Fruit fly (Drosophila melanogaster) whole organism, embryonic: ENCODE measurements around the gene rdog.

Experiments used
- Antp ChIP-seq: fragments of 200-800 bp; sonication (Bioruptor generic); optimal IDR thresholded peaks from 3 replicates; lab custom pipeline; 2016; ENCODE audit warnings: missing biosample characterization, missing genetic modification characterization
- Awh ChIP-seq: fragments of 200-800 bp; sonication (Bioruptor generic); IDR thresholded peaks from 2 replicates; pipeline ENCODE4, ENCODE4 v1.3.6; 2022; ENCODE audit warnings: missing biosample characterization, missing genetic modification characterization
- CG10267 ChIP-seq: fragments of 200-800 bp; sonication (Bioruptor generic); optimal IDR thresholded peaks from 2 replicates; lab custom pipeline; 2018; ENCODE audit warnings: missing biosample characterization, mild to moderate bottlenecking, missing genetic modification characterization, moderate library complexity
- CG10366 ChIP-seq: fragments of 200-800 bp; sonication (Bioruptor generic); IDR thresholded peaks from 2 replicates; pipeline ENCODE4 v1.3.6; 2022; ENCODE audit warnings: missing biosample characterization, missing genetic modification characterization
- CG11456 ChIP-seq: fragments of 200-800 bp; sonication (Bioruptor generic); IDR thresholded peaks from 3 replicates; pipeline ENCODE4 v1.3.6; 2022; ENCODE audit warnings: missing biosample characterization, missing genetic modification characterization
- CG12104 ChIP-seq: fragments of 200-800 bp; sonication (Bioruptor generic); optimal IDR thresholded peaks from 3 replicates; lab custom pipeline; 2016; ENCODE audit warnings: missing biosample characterization, missing genetic modification characterization
- CG12236 ChIP-seq: fragments of 200-800 bp; sonication (Bioruptor generic); optimal IDR thresholded peaks from 2 replicates; lab custom pipeline; 2016; ENCODE audit warnings: missing biosample characterization, missing genetic modification characterization
- CG1233 ChIP-seq: fragments of 200-800 bp; sonication (Bioruptor generic); optimal IDR thresholded peaks from 4 replicates; lab custom pipeline; 2018; ENCODE audit warnings: missing biosample characterization, mild to moderate bottlenecking, missing genetic modification characterization
- CG14014 ChIP-seq: fragments of 200-800 bp; sonication (Bioruptor generic); IDR thresholded peaks from 2 replicates; pipeline ENCODE4 v1.3.6; 2022; ENCODE audit warnings: missing biosample characterization, missing genetic modification characterization
- CG15479 ChIP-seq: fragments of 200-800 bp; sonication (Bioruptor generic); optimal IDR thresholded peaks from 3 replicates; lab custom pipeline; 2019; ENCODE audit warnings: missing biosample characterization, mild to moderate bottlenecking, missing genetic modification characterization, moderate library complexity
- CG15601 ChIP-seq: fragments of 200-800 bp; sonication (Bioruptor generic); optimal IDR thresholded peaks from 3 replicates; lab custom pipeline; 2019; ENCODE audit warnings: missing biosample characterization, mild to moderate bottlenecking, missing genetic modification characterization, moderate library complexity
- CG5245 ChIP-seq: fragments of 200-800 bp; sonication (Bioruptor generic); optimal IDR thresholded peaks from 3 replicates; lab custom pipeline; 2016; ENCODE audit warnings: missing biosample characterization, missing genetic modification characterization
- CG6654 ChIP-seq: fragments of 200-800 bp; sonication (Bioruptor generic); optimal IDR thresholded peaks from 2 replicates; lab custom pipeline; 2017; ENCODE audit warnings: missing biosample characterization, mild to moderate bottlenecking, missing genetic modification characterization
- CG6813 ChIP-seq: fragments of 200-800 bp; sonication (Bioruptor generic); optimal IDR thresholded peaks from 2 replicates; lab custom pipeline; 2017; ENCODE audit warnings: missing biosample characterization, missing genetic modification characterization, mild to moderate bottlenecking, moderate library complexity, missing genetic modification reagents
- CG9609 ChIP-seq: fragments of 200-800 bp; sonication (Bioruptor generic); optimal IDR thresholded peaks from 3 replicates; lab custom pipeline; 2016; ENCODE audit warnings: missing biosample characterization, missing genetic modification characterization
- Dref ChIP-seq: fragments of 200-800 bp; sonication (Bioruptor generic); IDR thresholded peaks from 2 replicates; pipeline ENCODE4 v1.3.6; 2022; ENCODE audit warnings: missing biosample characterization, missing genetic modification characterization
- Ets97D ChIP-seq: fragments of 200-800 bp; sonication (Bioruptor generic); optimal IDR thresholded peaks from 3 replicates; lab custom pipeline; 2016; ENCODE audit warnings: missing biosample characterization, missing genetic modification characterization
- Gsc ChIP-seq: fragments of 200-800 bp; sonication (Bioruptor generic); IDR thresholded peaks from 2 replicates; pipeline ENCODE4 v1.3.6; 2022; ENCODE audit warnings: missing biosample characterization, missing genetic modification characterization
- Hand ChIP-seq: fragments of 200-800 bp; sonication (Bioruptor generic); optimal IDR thresholded peaks from 2 replicates; lab custom pipeline; 2017; ENCODE audit warnings: mild to moderate bottlenecking, missing biosample characterization, missing genetic modification reagents, missing genetic modification characterization
- Hr78 ChIP-seq, 2 experiments: fragments of 200-800 bp in 1 of 2; fragments of >200 bp in 1 of 2; sonication (Bioruptor generic) in 1 of 2; optimal IDR thresholded peaks; 2 replicates each; lab custom pipeline; 2017 to 2019; ENCODE audit warnings: missing biosample characterization in 2 of 2, missing genetic modification characterization in 2 of 2, mild to moderate bottlenecking in 1 of 2, moderate library complexity in 1 of 2
- Lhr ChIP-seq: fragments of 200-800 bp; sonication (Bioruptor generic); optimal IDR thresholded peaks from 3 replicates; lab custom pipeline; 2017; ENCODE audit warnings: mild to moderate bottlenecking, missing biosample characterization, missing genetic modification reagents, missing genetic modification characterization
- MBD-R2 ChIP-seq: fragments of 200-800 bp; sonication (Bioruptor generic); IDR thresholded peaks from 2 replicates; pipeline ENCODE4 v1.3.6; 2022; ENCODE audit warnings: missing biosample characterization, missing genetic modification characterization
- MTF-1 ChIP-seq: fragments of 200-800 bp; sonication (Bioruptor generic); optimal IDR thresholded peaks from 2 replicates; lab custom pipeline; 2018; ENCODE audit warnings: missing biosample characterization, mild to moderate bottlenecking, missing genetic modification characterization, borderline replicate concordance
- Mad ChIP-seq: fragments of 200-800 bp; sonication (Bioruptor generic); optimal IDR thresholded peaks from 2 replicates; lab custom pipeline; 2016; ENCODE audit warnings: missing biosample characterization, missing genetic modification characterization
- Max ChIP-seq: fragments of 200-800 bp; sonication (Bioruptor generic); optimal IDR thresholded peaks from 2 replicates; lab custom pipeline; 2016; ENCODE audit warnings: missing biosample characterization, mild to moderate bottlenecking, missing genetic modification characterization
- Med ChIP-seq: fragments of 200-800 bp; sonication (Bioruptor generic); peaks from one replicate; lab custom pipeline; 2016; ENCODE audit warnings: missing biosample characterization, missing genetic modification characterization, mild to moderate bottlenecking, inconsistent platforms, moderate library complexity
- Nf-YC ChIP-seq: fragments of 200-800 bp; optimal IDR thresholded peaks from 3 replicates; lab custom pipeline; 2019; ENCODE audit warnings: missing biosample characterization, mild to moderate bottlenecking, missing genetic modification characterization, moderate library complexity
- Pdp1 ChIP-seq, 2 experiments: fragments of 200-800 bp; sonication (Bioruptor generic); optimal IDR thresholded peaks; 3 replicates each; lab custom pipeline; 2016; ENCODE audit warnings: missing biosample characterization in 2 of 2, missing genetic modification characterization in 2 of 2, mild to moderate bottlenecking in 1 of 2, moderate library complexity in 1 of 2
- Rfx ChIP-seq: fragments of 200-800 bp; sonication (Bioruptor generic); IDR thresholded peaks from 2 replicates; pipeline ENCODE4 v1.3.6; 2022; ENCODE audit warnings: missing biosample characterization, missing genetic modification characterization
- Six4 ChIP-seq: fragments of 200-800 bp; sonication (Bioruptor generic); optimal IDR thresholded peaks from 2 replicates; lab custom pipeline; 2016; ENCODE audit warnings: missing biosample characterization, missing genetic modification characterization
- Sry-β ChIP-seq: fragments of 200-800 bp; sonication (Bioruptor generic); optimal IDR thresholded peaks from 2 replicates; lab custom pipeline; 2018; ENCODE audit warnings: missing biosample characterization, mild to moderate bottlenecking, missing genetic modification characterization, moderate library complexity
- Ssrp ChIP-seq: fragments of 200-800 bp; sonication (Bioruptor generic); optimal IDR thresholded peaks from 2 replicates; lab custom pipeline; 2018; ENCODE audit warnings: missing biosample characterization, mild to moderate bottlenecking, missing genetic modification characterization, moderate library complexity
- Xrp1 ChIP-seq: fragments of 200-800 bp; sonication (Bioruptor generic); IDR thresholded peaks from 2 replicates; pipeline ENCODE4 v1.3.6; 2022; ENCODE audit warnings: missing biosample characterization, missing genetic modification characterization
- ab ChIP-seq: fragments of 200-800 bp; sonication (Bioruptor generic); optimal IDR thresholded peaks from 2 replicates; lab custom pipeline; 2016; ENCODE audit warnings: missing biosample characterization, missing genetic modification characterization
- al ChIP-seq: fragments of 200-800 bp; sonication (Bioruptor generic); IDR thresholded peaks from 2 replicates; pipeline ENCODE4 v1.3.6; 2022; ENCODE audit warnings: missing biosample characterization, missing genetic modification characterization
- chif ChIP-seq, 2 experiments: fragments of 200-800 bp; sonication (Bioruptor generic); optimal IDR thresholded peaks; 3 replicates each; lab custom pipeline; 2016; ENCODE audit warnings: missing biosample characterization in 2 of 2, missing genetic modification characterization in 2 of 2
- exex ChIP-seq: fragments of 200-800 bp; sonication (Bioruptor generic); optimal IDR thresholded peaks from 4 replicates; lab custom pipeline; 2018; ENCODE audit warnings: missing biosample characterization, mild to moderate bottlenecking, missing genetic modification characterization, moderate library complexity
- fd64A ChIP-seq: fragments of 200-800 bp; sonication (Bioruptor generic); optimal IDR thresholded peaks from 3 replicates; lab custom pipeline; 2018; ENCODE audit warnings: missing biosample characterization, mild to moderate bottlenecking, missing genetic modification characterization
- h ChIP-seq: fragments of >200 bp; optimal IDR thresholded peaks from 2 replicates; lab custom pipeline; 2017
- her ChIP-seq: fragments of 200-800 bp; sonication (Bioruptor generic); optimal IDR thresholded peaks from 2 replicates; lab custom pipeline; 2016; ENCODE audit warnings: missing biosample characterization, missing genetic modification characterization
- lilli ChIP-seq: fragments of 200-800 bp; sonication (Bioruptor generic); optimal IDR thresholded peaks from 3 replicates; lab custom pipeline; 2016; ENCODE audit warnings: missing biosample characterization, missing genetic modification characterization
- nau ChIP-seq: fragments of 200-800 bp; sonication (Bioruptor generic); optimal IDR thresholded peaks from 3 replicates; lab custom pipeline; 2017; ENCODE audit warnings: missing biosample characterization, mild to moderate bottlenecking, missing genetic modification characterization, missing genetic modification reagents
- pum ChIP-seq: fragments of 200-800 bp; sonication (Bioruptor generic); optimal IDR thresholded peaks from 2 replicates; lab custom pipeline; 2016; ENCODE audit warnings: missing biosample characterization, missing genetic modification characterization
- salm ChIP-seq: fragments of 200-800 bp; sonication (Bioruptor generic); optimal IDR thresholded peaks from 2 replicates; lab custom pipeline; 2018; ENCODE audit warnings: missing biosample characterization, mild to moderate bottlenecking, missing genetic modification characterization
- sisA ChIP-seq: fragments of 200-800 bp; sonication (Bioruptor generic); IDR thresholded peaks from 2 replicates; pipeline ENCODE4 v1.3.6; 2022; ENCODE audit warnings: missing biosample characterization, missing genetic modification characterization
- slp2 ChIP-seq: fragments of 200-800 bp; sonication (Bioruptor generic); optimal IDR thresholded peaks from 2 replicates; lab custom pipeline; 2016; ENCODE audit warnings: missing biosample characterization, missing genetic modification characterization
- tll ChIP-seq, 2 experiments: fragments of 200-800 bp in 1 of 2; fragments of >200 bp in 1 of 2; sonication (Bioruptor generic) in 1 of 2; optimal IDR thresholded peaks; 2 replicates each; lab custom pipeline; 2017 to 2019; ENCODE audit warnings: missing biosample characterization in 2 of 2, missing genetic modification characterization in 2 of 2, mild to moderate bottlenecking in 1 of 2, moderate library complexity in 1 of 2
- unc-4 ChIP-seq: fragments of 200-800 bp; sonication (Bioruptor generic); IDR thresholded peaks from 2 replicates; pipeline ENCODE4 v1.3.6; 2022; ENCODE audit warnings: missing biosample characterization, missing genetic modification characterization; ENCODE audit not compliant: partially characterized antibody
- zfh2 ChIP-seq: fragments of 200-800 bp; sonication (Bioruptor generic); optimal IDR thresholded peaks from 2 replicates; lab custom pipeline; 2016; ENCODE audit warnings: missing biosample characterization, missing genetic modification characterization

Gene rdog

DNA sequence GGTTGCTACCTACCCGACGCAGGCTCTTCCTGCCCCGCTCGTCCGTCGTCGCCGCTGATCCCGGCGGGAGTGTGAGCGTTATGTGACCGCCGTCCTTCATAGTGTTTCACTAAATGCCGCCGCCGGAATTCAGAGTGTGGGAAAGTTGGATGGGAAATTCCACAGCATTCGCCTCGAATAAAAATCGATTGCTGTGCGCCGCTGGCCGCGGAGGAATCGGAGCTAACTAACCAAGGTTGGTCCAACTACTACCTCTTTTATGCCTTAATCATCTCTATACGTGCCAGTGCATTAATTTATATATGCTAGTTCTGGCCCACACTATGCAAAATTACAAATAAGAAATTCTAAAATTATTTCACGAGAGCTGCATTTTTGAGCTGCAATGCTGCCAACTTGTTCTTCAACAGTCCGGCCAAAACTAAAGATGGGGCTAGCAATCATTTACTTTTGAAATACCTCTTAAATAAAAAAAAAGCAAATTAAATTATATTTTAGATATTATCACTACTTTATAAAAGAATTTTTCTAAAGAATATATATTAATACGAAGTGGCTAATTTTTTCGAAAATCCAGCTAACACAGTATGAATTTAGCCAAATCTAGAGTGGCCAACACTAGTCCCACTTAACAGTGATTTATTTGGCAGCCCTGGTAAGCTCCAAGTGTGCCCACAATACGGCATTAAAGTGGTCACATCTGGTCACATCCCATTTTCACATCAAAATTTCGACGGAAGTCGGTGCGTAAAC is 45.3 kb upstream of the rdog start, which contains the start of the genes alpha-Man-Ib and Pdhb (continued):
- TF ChIP-seq fd64A (GFP tag; lab: Kevin White, UChicago) (no peak), tll (GFP tag; optimal IDR thresholded peaks at IDR 0.05; lab: Kevin White, UChicago) (no peak), Xrp1 (GFP tag; lab: Robert Waterston, UW) (peak; percentile 80), Ssrp (tag; lab: Kevin White, UChicago) (peak; percentile 81), lilli (GFP tag; lab: Kevin White, UChicago) (peak; percentile 80), Nf-YC (tag; lab: Kevin White, UChicago) (peak; percentile 75), MTF-1 (GFP tag; lab: Kevin White, UChicago) (peak; percentile 48), CG12104 (GFP tag; lab: Kevin White, UChicago) (peak; percentile 72), CG15601 (tag; lab: Kevin White, UChicago) (peak; percentile 81), CG14014 (GFP tag; lab: Robert Waterston, UW) (peak; percentile 71), Dref (peak; percentile 51), Awh (GFP tag; lab: Robert Waterston, UW) (peak; percentile 43; the same call in 1 of the 2 replicates), CG12236 (GFP tag; lab: Kevin White, UChicago) (no peak), CG11456 (GFP tag; lab: Robert Waterston, UW) (peak; percentile 90), Gsc (GFP tag; lab: Robert Waterston, UW) (0 out of 2 replicates have a peak, but pooled peaks have one; percentile 49), h (lab: Kevin White, UChicago) (no peak), CG15479 (GFP tag; lab: Kevin White, UChicago) (no peak), Ets97D (GFP tag; lab: Kevin White, UChicago) (peak; percentile 61), salm (tag; lab: Kevin White, UChicago) (peak; percentile 48), Six4 (peak; percentile 41), CG6654 (GFP tag; lab: Kevin White, UChicago) (peak; percentile 5), CG10366 (GFP tag; lab: Robert Waterston, UW) (peak; percentile 75), unc-4 (GFP tag; lab: Robert Waterston, UW) (0 out of 2 replicates have a peak, but pooled peaks have one; percentile 38), Mad (GFP tag; lab: Kevin White, UChicago) (peak; percentile 44), zfh2 (peak; percentile 80), exex (tag; lab: Kevin White, UChicago) (peak; percentile 51), CG6813 (GFP tag; lab: Kevin White, UChicago) (peak; percentile 51), CG1233 (GFP tag; lab: Kevin White, UChicago) (peak; percentile 57), sisA (GFP tag; lab: Robert Waterston, UW) (peak; percentile 82), Max (GFP tag; lab: Kevin White, UChicago) (peak; percentile 57), al (GFP tag; lab: Robert Waterston, UW) (peak; percentile 85), nau (no peak), ab (GFP tag; lab: Kevin White, UChicago) (no peak), Rfx (GFP tag; lab: Robert Waterston, UW) (peak; percentile 92), Pdp1 (GFP tag; optimal IDR thresholded peaks at IDR 0.05; lab: Kevin White, UChicago) (peak in 1 of 2 experiments; percentile 55), chif (GFP tag; optimal IDR thresholded peaks at IDR 0.05; lab: Kevin White, UChicago) (peak; percentile 41 to 49), Med (GFP tag; lab: Kevin White, UChicago) (peak; percentile 90), slp2 (GFP tag; lab: Kevin White, UChicago) (peak; percentile 10), Hr78 (GFP tag; optimal IDR thresholded peaks at IDR 0.05; lab: Kevin White, UChicago) (peak in 1 of 2 experiments; percentile 13), CG10267 (tag; lab: Kevin White, UChicago) (peak; percentile 82), her (GFP tag; lab: Kevin White, UChicago) (peak; percentile 16), MBD-R2 (peak; percentile 92), Sry-β (GFP tag; lab: Kevin White, UChicago) (peak; percentile 94), Hand (GFP tag; lab: Kevin White, UChicago) (no peak), pum (peak; percentile 62), CG5245 (GFP tag; lab: Kevin White, UChicago) (peak; percentile 31), Lhr (no peak), CG9609 (GFP tag; lab: Kevin White, UChicago) (no peak), Antp (GFP tag; lab: Kevin White, UChicago) (peak; percentile 56)
